Fruit fly (Drosophila melanogaster) whole organism, prepupa: ENCODE data around the gene CG14442.

Experiments
- Blimp-1 ChIP-seq: fragments of 200-800 bp; sonication (Bioruptor generic); optimal IDR thresholded peaks from 3 replicates; lab custom pipeline; 2017; ENCODE audit warnings: missing biosample characterization, missing genetic modification characterization, mild to moderate bottlenecking, moderate library complexity, missing genetic modification reagents
- CG10631 ChIP-seq: fragments of 200-800 bp; sonication (Bioruptor generic); optimal IDR thresholded peaks from 2 replicates; lab custom pipeline; 2016; ENCODE audit warnings: missing biosample characterization, missing genetic modification characterization
- CG11294 ChIP-seq: fragments of 200-800 bp; sonication (Bioruptor generic); IDR thresholded peaks from 2 replicates; pipeline ENCODE4 v1.3.6; 2022; ENCODE audit warnings: missing biosample characterization, missing genetic modification characterization
- CG11762 ChIP-seq: fragments of 200-800 bp; sonication (Bioruptor generic); optimal IDR thresholded peaks from 3 replicates; lab custom pipeline; 2016; ENCODE audit warnings: missing biosample characterization, missing genetic modification characterization; ENCODE audit not compliant: insufficient read depth
- CG11902 ChIP-seq: fragments of 200-800 bp; sonication (Bioruptor generic); optimal IDR thresholded peaks from 3 replicates; lab custom pipeline; 2016; ENCODE audit warnings: missing biosample characterization, missing genetic modification characterization
- CG15336 ChIP-seq: fragments of 200-800 bp; sonication (Bioruptor generic); IDR thresholded peaks from 2 replicates; pipeline ENCODE4 v1.3.6; 2022; ENCODE audit warnings: missing biosample characterization, missing genetic modification characterization
- CG1621 ChIP-seq: fragments of 200-800 bp; sonication (Bioruptor generic); optimal IDR thresholded peaks from 3 replicates; lab custom pipeline; 2018; ENCODE audit warnings: missing biosample characterization, mild to moderate bottlenecking, missing genetic modification characterization
- CG16779 ChIP-seq: fragments of 200-800 bp; sonication (Bioruptor generic); optimal IDR thresholded peaks from 3 replicates; lab custom pipeline; 2017; ENCODE audit warnings: missing biosample characterization, mild to moderate bottlenecking, missing genetic modification characterization
- CG3032 ChIP-seq: fragments of 200-800 bp; optimal IDR thresholded peaks from 2 replicates; lab custom pipeline; 2019; ENCODE audit warnings: missing biosample characterization, mild to moderate bottlenecking, missing genetic modification characterization, moderate library complexity
- CG31627 ChIP-seq: fragments of 200-800 bp; sonication (Bioruptor generic); optimal IDR thresholded peaks from 3 replicates; lab custom pipeline; 2016; ENCODE audit warnings: missing biosample characterization, missing genetic modification characterization
- CG32006 ChIP-seq: fragments of 200-800 bp; sonication (Bioruptor generic); optimal IDR thresholded peaks from 3 replicates; lab custom pipeline; 2017; ENCODE audit warnings: missing biosample characterization, mild to moderate bottlenecking, missing genetic modification characterization
- CG34406 ChIP-seq: fragments of 200-800 bp; sonication (Bioruptor generic); optimal IDR thresholded peaks from 3 replicates; lab custom pipeline; 2016; ENCODE audit warnings: missing biosample characterization, missing genetic modification characterization
- CG6163 ChIP-seq: fragments of 200-800 bp; sonication (Bioruptor generic); IDR thresholded peaks from 3 replicates; pipeline ENCODE4 v1.3.6; 2022; ENCODE audit warnings: missing biosample characterization, missing genetic modification characterization
- CG6276 ChIP-seq: fragments of 200-800 bp; sonication (Bioruptor generic); optimal IDR thresholded peaks from 2 replicates; lab custom pipeline; 2017; ENCODE audit warnings: missing biosample characterization, mild to moderate bottlenecking, missing genetic modification characterization
- CG6792 ChIP-seq: fragments of 200-800 bp; sonication (Bioruptor generic); optimal IDR thresholded peaks from 3 replicates; lab custom pipeline; 2016; ENCODE audit warnings: missing biosample characterization, missing genetic modification characterization
- CG6808 ChIP-seq: fragments of 200-800 bp; sonication (Bioruptor generic); optimal IDR thresholded peaks from 3 replicates; lab custom pipeline; 2017; ENCODE audit warnings: missing biosample characterization, missing genetic modification characterization, mild to moderate bottlenecking, moderate library complexity, missing genetic modification reagents
- CG6854 ChIP-seq: fragments of 200-800 bp; sonication (Bioruptor generic); optimal IDR thresholded peaks from 2 replicates; lab custom pipeline; 2017; ENCODE audit warnings: missing biosample characterization, mild to moderate bottlenecking, missing genetic modification characterization
- CG7368 ChIP-seq: fragments of 200-800 bp; sonication (Bioruptor generic); optimal IDR thresholded peaks from 3 replicates; lab custom pipeline; 2016; ENCODE audit warnings: missing biosample characterization, missing genetic modification characterization
- CG8119 ChIP-seq: fragments of 200-800 bp; sonication (Bioruptor generic); IDR thresholded peaks from 3 replicates; pipeline ENCODE4 v1.3.6; 2022; ENCODE audit warnings: missing biosample characterization, missing genetic modification characterization
- CG8319 ChIP-seq: fragments of 200-800 bp; sonication (Bioruptor generic); optimal IDR thresholded peaks from 3 replicates; lab custom pipeline; 2016; ENCODE audit warnings: missing biosample characterization, missing genetic modification characterization
- CG8632 ChIP-seq: fragments of 200-800 bp; sonication (Bioruptor generic); optimal IDR thresholded peaks from 3 replicates; lab custom pipeline; 2016; ENCODE audit warnings: missing biosample characterization, missing genetic modification characterization
- CG9139 ChIP-seq: fragments of 200-800 bp; sonication (Bioruptor generic); optimal IDR thresholded peaks from 3 replicates; lab custom pipeline; 2017; ENCODE audit warnings: missing biosample characterization, mild to moderate bottlenecking, missing genetic modification characterization
- Eip78C ChIP-seq: fragments of 200-800 bp; sonication (Bioruptor generic); peaks from one replicate; lab custom pipeline; 2016; ENCODE audit warnings: missing biosample characterization, missing genetic modification characterization
- Eip93F ChIP-seq: fragments of 200-800 bp; sonication (Bioruptor generic); optimal IDR thresholded peaks from 2 replicates; lab custom pipeline; 2016; ENCODE audit warnings: missing biosample characterization, mild to moderate bottlenecking, missing genetic modification characterization
- Ets96B ChIP-seq: fragments of 200-800 bp; optimal IDR thresholded peaks from 2 replicates; lab custom pipeline; 2019; ENCODE audit warnings: missing biosample characterization, mild to moderate bottlenecking, missing genetic modification characterization, moderate library complexity
- Gug ChIP-seq: fragments of 200-800 bp; sonication (Bioruptor generic); IDR thresholded peaks from 2 replicates; pipeline ENCODE4 v1.3.6; 2022; ENCODE audit warnings: missing biosample characterization, missing genetic modification characterization
- Hr38 ChIP-seq: sonication (Bioruptor generic); optimal IDR thresholded peaks from 2 replicates; lab custom pipeline; 2016; ENCODE audit warnings: missing biosample characterization, missing genetic modification characterization
- Hr4 ChIP-seq: fragments of 200-800 bp; sonication (Bioruptor generic); optimal IDR thresholded peaks from 3 replicates; lab custom pipeline; 2016; ENCODE audit warnings: missing biosample characterization, missing genetic modification characterization
- Lpt ChIP-seq: fragments of 200-800 bp; sonication (Bioruptor generic); optimal IDR thresholded peaks from 3 replicates; lab custom pipeline; 2016; ENCODE audit warnings: missing biosample characterization, missing genetic modification characterization
- Met ChIP-seq: fragments of 200-800 bp; sonication (Bioruptor generic); optimal IDR thresholded peaks from 3 replicates; lab custom pipeline; 2016; ENCODE audit warnings: missing biosample characterization, missing genetic modification characterization
- OdsH ChIP-seq: fragments of 200-800 bp; sonication (Bioruptor generic); optimal IDR thresholded peaks from 3 replicates; lab custom pipeline; 2016; ENCODE audit warnings: missing biosample characterization, missing genetic modification characterization
- Smox ChIP-seq: fragments of 200-800 bp; sonication (Bioruptor generic); optimal IDR thresholded peaks from 3 replicates; lab custom pipeline; 2016; ENCODE audit warnings: missing biosample characterization, missing genetic modification characterization
- Sox102F ChIP-seq: fragments of 200-800 bp; sonication (Bioruptor generic); optimal IDR thresholded peaks from 2 replicates; lab custom pipeline; 2016; ENCODE audit warnings: missing biosample characterization, mild to moderate bottlenecking, missing genetic modification characterization
- Sox14 ChIP-seq: fragments of 200-800 bp; sonication (Bioruptor generic); optimal IDR thresholded peaks from 3 replicates; lab custom pipeline; 2016; ENCODE audit warnings: missing biosample characterization, missing genetic modification characterization
- Sox15 ChIP-seq: fragments of 200-800 bp; sonication (Bioruptor generic); optimal IDR thresholded peaks from 3 replicates; lab custom pipeline; 2016; ENCODE audit warnings: missing biosample characterization, missing genetic modification characterization
- achi ChIP-seq: fragments of 200-800 bp; sonication (Bioruptor generic); optimal IDR thresholded peaks from 3 replicates; lab custom pipeline; 2016; ENCODE audit warnings: missing biosample characterization, missing genetic modification characterization
- acj6 ChIP-seq: fragments of 200-800 bp; sonication (Bioruptor generic); optimal IDR thresholded peaks from 3 replicates; lab custom pipeline; 2016; ENCODE audit warnings: missing biosample characterization, missing genetic modification characterization
- cyc ChIP-seq: fragments of 200-800 bp; sonication (Bioruptor generic); optimal IDR thresholded peaks from 3 replicates; lab custom pipeline; 2016; ENCODE audit warnings: missing biosample characterization, missing genetic modification characterization
- dac ChIP-seq: fragments of 200-800 bp; sonication (Bioruptor generic); optimal IDR thresholded peaks from 2 replicates; lab custom pipeline; 2017; ENCODE audit warnings: missing biosample characterization, mild to moderate bottlenecking, missing genetic modification characterization
- dsx ChIP-seq: fragments of 200-800 bp; optimal IDR thresholded peaks from 3 replicates; lab custom pipeline; 2019; ENCODE audit warnings: missing biosample characterization, mild to moderate bottlenecking, missing genetic modification characterization, moderate library complexity; ENCODE audit not compliant: poor library complexity, severe bottlenecking
- eg ChIP-seq: fragments of 200-800 bp; sonication (Bioruptor generic); IDR thresholded peaks from 3 replicates; pipeline ENCODE4 v1.3.6; 2022; ENCODE audit warnings: missing biosample characterization, missing genetic modification characterization
- esn ChIP-seq: fragments of 200-800 bp; sonication (Bioruptor generic); optimal IDR thresholded peaks from 2 replicates; lab custom pipeline; 2016; ENCODE audit warnings: missing biosample characterization, mild to moderate bottlenecking, missing genetic modification characterization, moderate library complexity
- fd59A ChIP-seq: fragments of 200-800 bp; sonication (Bioruptor generic); optimal IDR thresholded peaks from 2 replicates; lab custom pipeline; 2017; ENCODE audit warnings: missing biosample characterization, mild to moderate bottlenecking, missing genetic modification characterization, missing genetic modification reagents
- fd85E ChIP-seq: fragments of 200-800 bp; sonication (Bioruptor generic); optimal IDR thresholded peaks from 3 replicates; lab custom pipeline; 2016; ENCODE audit warnings: missing biosample characterization, missing genetic modification characterization
- fkh ChIP-seq: fragments of 200-800 bp; sonication (Bioruptor generic); optimal IDR thresholded peaks from 3 replicates; lab custom pipeline; 2017; ENCODE audit warnings: missing biosample characterization, mild to moderate bottlenecking, missing genetic modification characterization, moderate library complexity
- net ChIP-seq: fragments of 200-800 bp; sonication (Bioruptor generic); optimal IDR thresholded peaks from 3 replicates; lab custom pipeline; 2016; ENCODE audit warnings: missing biosample characterization, missing genetic modification characterization
- pdm3 ChIP-seq: fragments of 200-800 bp; sonication (Bioruptor generic); optimal IDR thresholded peaks from 3 replicates; lab custom pipeline; 2016; ENCODE audit warnings: missing biosample characterization, missing genetic modification characterization
- salr ChIP-seq, 2 experiments: fragments of 200-800 bp; sonication (Bioruptor generic); optimal IDR thresholded peaks; 3 replicates each; lab custom pipeline; 2016 to 2018; ENCODE audit warnings: missing biosample characterization in 2 of 2, missing genetic modification characterization in 2 of 2, mild to moderate bottlenecking in 1 of 2
- spab ChIP-seq: fragments of 200-800 bp; sonication (Bioruptor generic); optimal IDR thresholded peaks from 2 replicates; lab custom pipeline; 2017; ENCODE audit warnings: missing biosample characterization, mild to moderate bottlenecking, missing genetic modification characterization, missing genetic modification reagents
- ss ChIP-seq, 2 experiments: fragments of 200-800 bp; sonication (Bioruptor generic); optimal IDR thresholded peaks; 2 replicates in 1 of 2; 3 replicates in 1 of 2; lab custom pipeline; 2017 to 2018; ENCODE audit warnings: mild to moderate bottlenecking in 2 of 2, missing biosample characterization in 2 of 2, missing genetic modification characterization in 2 of 2, moderate library complexity in 1 of 2
- svp ChIP-seq: fragments of 200-800 bp; sonication (Bioruptor generic); peaks from one replicate; lab custom pipeline; 2016; ENCODE audit warnings: missing biosample characterization, missing genetic modification characterization
- topi ChIP-seq: fragments of 200-800 bp; sonication (Bioruptor generic); optimal IDR thresholded peaks from 3 replicates; lab custom pipeline; 2016; ENCODE audit warnings: missing biosample characterization, missing genetic modification characterization
- vri ChIP-seq: fragments of 200-800 bp; sonication (Bioruptor generic); optimal IDR thresholded peaks from 3 replicates; lab custom pipeline; 2016; ENCODE audit warnings: missing biosample characterization, mild to moderate bottlenecking, missing genetic modification characterization

Gene CG14442

dm6 chrX:6694979-6695388 is at the start of gene CG14442:
TSS of gene CG14442 (minus strand) at chrX:6695007.
- no peak for TF ChIP-seq CG9139 (GFP tag; lab: Kevin White, UChicago)
- TF ChIP-seq CG11294 (GFP tag; lab: Robert Waterston, UW): no peak
- TF ChIP-seq CG6808 (GFP tag; lab: Kevin White, UChicago): no peak
- no peak for TF ChIP-seq CG6854 (GFP tag; lab: Kevin White, UChicago)
- peak; percentile 20 for TF ChIP-seq CG8632 (GFP tag; lab: Kevin White, UChicago)
- no peak for TF ChIP-seq fkh (GFP tag; lab: Kevin White, UChicago)
- no peak for TF ChIP-seq Blimp-1 (GFP tag; lab: Kevin White, UChicago)
- TF ChIP-seq Eip78C (GFP tag; lab: Kevin White, UChicago): peak; percentile 47
- no peak for TF ChIP-seq OdsH (GFP tag; lab: Kevin White, UChicago)
- TF ChIP-seq CG6792 (GFP tag; lab: Kevin White, UChicago): no peak
- TF ChIP-seq eg: peak; percentile 59
- no peak; the same call in 2 of the 3 replicates for TF ChIP-seq CG6163
- TF ChIP-seq Gug (GFP tag; lab: Robert Waterston, UW): no peak
- TF ChIP-seq svp (GFP tag; lab: Kevin White, UChicago): peak; percentile 76
- TF ChIP-seq pdm3: peak; percentile 25
- no peak for TF ChIP-seq CG16779 (tag; lab: Kevin White, UChicago)
- TF ChIP-seq dsx (GFP tag; lab: Kevin White, UChicago): no peak
- no peak for TF ChIP-seq CG7368 (GFP tag; lab: Kevin White, UChicago)
- TF ChIP-seq Hr4 (GFP tag; lab: Kevin White, UChicago): peak; percentile 37
- TF ChIP-seq fd59A (GFP tag; lab: Kevin White, UChicago): no peak
- no peak for TF ChIP-seq CG6276
- peak; percentile 24 for TF ChIP-seq cyc (GFP tag; lab: Kevin White, UChicago)
- TF ChIP-seq dac (GFP tag; lab: Kevin White, UChicago): no peak
- no peak for TF ChIP-seq net (GFP tag; lab: Kevin White, UChicago)
- TF ChIP-seq CG3032 (tag; lab: Kevin White, UChicago): peak; percentile 12
- no peak for TF ChIP-seq ss (GFP tag; optimal IDR thresholded peaks at IDR 0.05; lab: Kevin White, UChicago)
- TF ChIP-seq CG11762 (GFP tag; lab: Kevin White, UChicago): no peak
- TF ChIP-seq acj6: no peak
- peak; percentile 40 for TF ChIP-seq achi
- TF ChIP-seq Met (GFP tag; lab: Kevin White, UChicago): peak; percentile 45
- TF ChIP-seq esn (GFP tag; lab: Kevin White, UChicago): peak; percentile 49
- TF ChIP-seq topi: peak; percentile 44
- no peak for TF ChIP-seq Sox102F (GFP tag; lab: Kevin White, UChicago)
- no peak for TF ChIP-seq CG11902 (GFP tag; lab: Kevin White, UChicago)
- TF ChIP-seq CG34406 (GFP tag; lab: Kevin White, UChicago): no peak
- no peak for TF ChIP-seq Lpt (GFP tag; lab: Kevin White, UChicago)
- TF ChIP-seq Sox14 (GFP tag; lab: Kevin White, UChicago): no peak
- no peak for TF ChIP-seq Ets96B (tag; lab: Kevin White, UChicago)
- no peak for TF ChIP-seq CG8119 (GFP tag; lab: Robert Waterston, UW)
- no peak for TF ChIP-seq CG1621 (tag; lab: Kevin White, UChicago)
- TF ChIP-seq Hr38 (GFP tag; lab: Kevin White, UChicago): no peak
- peak; percentile 14 for TF ChIP-seq Sox15 (GFP tag; lab: Kevin White, UChicago)
- TF ChIP-seq Eip93F: no peak
- TF ChIP-seq vri: no peak
- TF ChIP-seq CG32006 (GFP tag; lab: Kevin White, UChicago): peak; percentile 18
- TF ChIP-seq CG8319 (GFP tag; lab: Kevin White, UChicago): peak; percentile 15
- peak; percentile 44 for TF ChIP-seq CG31627 (GFP tag; lab: Kevin White, UChicago)
- no peak for TF ChIP-seq CG15336
- peak; percentile 27 for TF ChIP-seq CG10631
- TF ChIP-seq spab (GFP tag; lab: Kevin White, UChicago): no peak
- no peak for TF ChIP-seq salr (GFP tag; optimal IDR thresholded peaks at IDR 0.05; lab: Kevin White, UChicago)
- TF ChIP-seq fd85E (GFP tag; lab: Kevin White, UChicago): no peak
- peak; percentile 52 for TF ChIP-seq Smox (GFP tag; lab: Kevin White, UChicago)
